Fruit fly (Drosophila melanogaster) whole organism, embryonic: ENCODE data around the gene stg.
A peak's percentile ranks its signal among the peaks of the same experiment; 100 is the strongest.

Source experiments
- Ada2b ChIP-seq: fragments of 200-800 bp; sonication (Bioruptor generic); IDR thresholded peaks from 2 replicates; pipeline ENCODE4 v1.3.6; 2022; ENCODE audit warnings: missing biosample characterization, missing genetic modification characterization
- CG10979 ChIP-seq: fragments of 200-800 bp; sonication (Bioruptor generic); optimal IDR thresholded peaks from 2 replicates; lab custom pipeline; 2018; ENCODE audit warnings: missing biosample characterization, mild to moderate bottlenecking, missing genetic modification characterization, moderate library complexity
- CG13287 ChIP-seq: fragments of 200-800 bp; sonication (Bioruptor generic); IDR thresholded peaks from 2 replicates; pipeline ENCODE4 v1.3.6; 2022; ENCODE audit warnings: missing biosample characterization, missing genetic modification characterization; ENCODE audit not compliant: partially characterized antibody
- CG1602 ChIP-seq: fragments of 200-800 bp; sonication (Bioruptor generic); optimal IDR thresholded peaks from 3 replicates; lab custom pipeline; 2016; ENCODE audit warnings: missing biosample characterization, missing genetic modification characterization
- CG16779 ChIP-seq: fragments of 200-800 bp; sonication (Bioruptor generic); IDR thresholded peaks from 2 replicates; pipeline ENCODE4 v1.3.6; 2022; ENCODE audit warnings: missing biosample characterization, missing genetic modification characterization
- CG2678 ChIP-seq: fragments of 200-800 bp; sonication (Bioruptor generic); optimal IDR thresholded peaks from 3 replicates; lab custom pipeline; 2019; ENCODE audit warnings: missing biosample characterization, mild to moderate bottlenecking, missing genetic modification characterization, moderate library complexity
- CG34224 ChIP-seq: fragments of 200-800 bp; sonication (Bioruptor generic); IDR thresholded peaks from 3 replicates; pipeline ENCODE4 v1.3.6; 2022; ENCODE audit warnings: missing biosample characterization, missing genetic modification characterization; ENCODE audit not compliant: partially characterized antibody
- CG6175 ChIP-seq: fragments of 200-800 bp; sonication (Bioruptor generic); IDR thresholded peaks from 3 replicates; pipeline ENCODE4 v1.3.6; 2022; ENCODE audit warnings: missing biosample characterization, missing genetic modification characterization
- CG6272 ChIP-seq: fragments of 200-800 bp; sonication (Bioruptor generic); IDR thresholded peaks from 2 replicates; pipeline ENCODE4 v1.3.6; 2022; ENCODE audit warnings: missing biosample characterization, missing genetic modification characterization
- CG6689 ChIP-seq: fragments of 200-800 bp; sonication (Bioruptor generic); IDR thresholded peaks from 2 replicates; pipeline ENCODE4 v1.3.6; 2022; ENCODE audit warnings: missing biosample characterization, missing genetic modification characterization
- CG6765 ChIP-seq: fragments of 200-800 bp; sonication (Bioruptor generic); optimal IDR thresholded peaks from 3 replicates; lab custom pipeline; 2017; ENCODE audit warnings: missing biosample characterization, mild to moderate bottlenecking, missing genetic modification characterization
- CG6854 ChIP-seq: fragments of 200-800 bp; sonication (Bioruptor generic); optimal IDR thresholded peaks from 3 replicates; lab custom pipeline; 2017; ENCODE audit warnings: missing biosample characterization, mild to moderate bottlenecking, missing genetic modification characterization
- CG7745 ChIP-seq: fragments of 200-800 bp; sonication (Bioruptor generic); optimal IDR thresholded peaks from 2 replicates; lab custom pipeline; 2018; ENCODE audit warnings: missing biosample characterization, mild to moderate bottlenecking, missing genetic modification characterization, moderate library complexity
- CG7928 ChIP-seq: fragments of 200-800 bp; sonication (Bioruptor generic); optimal IDR thresholded peaks from 2 replicates; lab custom pipeline; 2017; ENCODE audit warnings: missing biosample characterization, mild to moderate bottlenecking, missing genetic modification characterization
- CG8281 ChIP-seq: fragments of 200-800 bp; sonication (Bioruptor generic); optimal IDR thresholded peaks from 2 replicates; lab custom pipeline; 2018; ENCODE audit warnings: missing biosample characterization, mild to moderate bottlenecking, missing genetic modification characterization, moderate library complexity
- CG9215 ChIP-seq: fragments of 200-800 bp; sonication (Bioruptor generic); IDR thresholded peaks from 2 replicates; pipeline ENCODE4 v1.3.6; 2022; ENCODE audit warnings: missing biosample characterization, missing genetic modification characterization
- CG9609 ChIP-seq: fragments of 200-800 bp; sonication (Bioruptor generic); optimal IDR thresholded peaks from 3 replicates; lab custom pipeline; 2016; ENCODE audit warnings: missing biosample characterization, missing genetic modification characterization
- CkIIα-i1 ChIP-seq: fragments of 200-800 bp; sonication (Bioruptor generic); IDR thresholded peaks from 2 replicates; pipeline ENCODE4 v1.3.6; 2022; ENCODE audit warnings: missing biosample characterization, missing genetic modification characterization
- Dad ChIP-seq: fragments of 200-800 bp; sonication (Bioruptor generic); optimal IDR thresholded peaks from 3 replicates; lab custom pipeline; 2016; ENCODE audit warnings: missing biosample characterization, missing genetic modification characterization
- Dbx ChIP-seq: fragments of 200-800 bp; sonication (Bioruptor generic); IDR thresholded peaks from 3 replicates; pipeline ENCODE4 v1.3.6; 2022; ENCODE audit warnings: missing biosample characterization, missing genetic modification characterization
- Deaf1 ChIP-seq: fragments of 200-800 bp; optimal IDR thresholded peaks from 3 replicates; lab custom pipeline; 2019; ENCODE audit warnings: missing biosample characterization, mild to moderate bottlenecking, missing genetic modification characterization, moderate library complexity
- HLH3B ChIP-seq: fragments of 200-800 bp; sonication (Bioruptor generic); IDR thresholded peaks from 2 replicates; pipeline ENCODE4 v1.3.6; 2022; ENCODE audit warnings: missing biosample characterization, missing genetic modification characterization
- HLH4C ChIP-seq: fragments of 200-800 bp; sonication (Bioruptor generic); IDR thresholded peaks from 3 replicates; pipeline ENCODE4 v1.3.6; 2022; ENCODE audit warnings: missing biosample characterization, missing genetic modification characterization; ENCODE audit not compliant: partially characterized antibody
- Hand ChIP-seq: fragments of 200-800 bp; sonication (Bioruptor generic); optimal IDR thresholded peaks from 2 replicates; lab custom pipeline; 2017; ENCODE audit warnings: mild to moderate bottlenecking, missing biosample characterization, missing genetic modification reagents, missing genetic modification characterization
- Hr51 ChIP-seq, 2 experiments: fragments of 200-800 bp; sonication (Bioruptor generic); optimal IDR thresholded peaks; 2 replicates in 1 of 2; 3 replicates in 1 of 2; lab custom pipeline; 2016 to 2018; ENCODE audit warnings: missing biosample characterization in 2 of 2, missing genetic modification characterization in 2 of 2, mild to moderate bottlenecking in 1 of 2, moderate library complexity in 1 of 2
- Lpt ChIP-seq: fragments of >200 bp; optimal IDR thresholded peaks from 2 replicates; lab custom pipeline; 2018; ENCODE audit warnings: missing biosample characterization, missing genetic modification characterization
- MBD-R2 ChIP-seq: fragments of 200-800 bp; sonication (Bioruptor generic); IDR thresholded peaks from 2 replicates; pipeline ENCODE4 v1.3.6; 2022; ENCODE audit warnings: missing biosample characterization, missing genetic modification characterization
- Mad ChIP-seq: fragments of 200-800 bp; sonication (Bioruptor generic); optimal IDR thresholded peaks from 2 replicates; lab custom pipeline; 2016; ENCODE audit warnings: missing biosample characterization, missing genetic modification characterization
- NC2α ChIP-seq: fragments of 200-800 bp; sonication (Bioruptor generic); optimal IDR thresholded peaks from 2 replicates; lab custom pipeline; 2016; ENCODE audit warnings: missing biosample characterization, missing genetic modification characterization
- Pdp1 ChIP-seq, 2 experiments: fragments of 200-800 bp; sonication (Bioruptor generic); optimal IDR thresholded peaks; 3 replicates each; lab custom pipeline; 2016; ENCODE audit warnings: missing biosample characterization in 2 of 2, missing genetic modification characterization in 2 of 2, mild to moderate bottlenecking in 1 of 2, moderate library complexity in 1 of 2
- Sox102F ChIP-seq: fragments of 200-800 bp; sonication (Bioruptor generic); optimal IDR thresholded peaks from 2 replicates; lab custom pipeline; 2018; ENCODE audit warnings: missing biosample characterization, mild to moderate bottlenecking, missing genetic modification characterization, moderate library complexity
- Usf ChIP-seq: fragments of 200-800 bp; sonication (Bioruptor generic); optimal IDR thresholded peaks from 2 replicates; lab custom pipeline; 2017; ENCODE audit warnings: missing genotype, missing biosample characterization, missing genetic modification characterization
- Xrp1 ChIP-seq: fragments of 200-800 bp; sonication (Bioruptor generic); IDR thresholded peaks from 2 replicates; pipeline ENCODE4 v1.3.6; 2022; ENCODE audit warnings: missing biosample characterization, missing genetic modification characterization
- ara ChIP-seq: fragments of 200-800 bp; sonication (Bioruptor generic); IDR thresholded peaks from 2 replicates; pipeline ENCODE4 v1.3.6; 2022; ENCODE audit warnings: missing biosample characterization, missing genetic modification characterization
- ase ChIP-seq: fragments of 200-800 bp; sonication (Bioruptor generic); IDR thresholded peaks from 3 replicates; pipeline ENCODE4 v1.3.6; 2022; ENCODE audit warnings: missing biosample characterization, missing genetic modification characterization
- ato ChIP-seq: fragments of 200-800 bp; sonication (Bioruptor generic); IDR thresholded peaks from 2 replicates; pipeline ENCODE4 v1.3.6; 2022; ENCODE audit warnings: missing biosample characterization, missing genetic modification characterization; ENCODE audit not compliant: partially characterized antibody
- crp ChIP-seq, 2 experiments: fragments of 200-800 bp; sonication (Bioruptor generic); optimal IDR thresholded peaks; 2 replicates in 1 of 2; 3 replicates in 1 of 2; lab custom pipeline; 2017; ENCODE audit warnings: missing biosample characterization in 2 of 2, missing genetic modification characterization in 2 of 2, mild to moderate bottlenecking in 1 of 2, moderate library complexity in 1 of 2
- da ChIP-seq: fragments of 200-800 bp; sonication (Bioruptor generic); optimal IDR thresholded peaks from 2 replicates; lab custom pipeline; 2016; ENCODE audit warnings: missing biosample characterization, missing genetic modification characterization
- gem ChIP-seq: fragments of 200-800 bp; sonication (Bioruptor generic); optimal IDR thresholded peaks from 2 replicates; lab custom pipeline; 2019; ENCODE audit warnings: missing biosample characterization, mild to moderate bottlenecking, missing genetic modification characterization, moderate library complexity
- ham ChIP-seq: fragments of 200-800 bp; sonication (Bioruptor generic); IDR thresholded peaks from 2 replicates; pipeline ENCODE4 v1.3.6; 2022; ENCODE audit warnings: missing biosample characterization, missing genetic modification characterization
- hth ChIP-seq: fragments of >200 bp; optimal IDR thresholded peaks from 2 replicates; lab custom pipeline; 2017; ENCODE audit warnings: inconsistent platforms
- inv ChIP-seq: fragments of 200-800 bp; sonication (Bioruptor generic); IDR thresholded peaks from 2 replicates; pipeline ENCODE4 v1.3.6; 2022; ENCODE audit warnings: missing biosample characterization, missing genetic modification characterization; ENCODE audit not compliant: partially characterized antibody
- lbe ChIP-seq: fragments of 200-800 bp; sonication (Bioruptor generic); optimal IDR thresholded peaks from 2 replicates; lab custom pipeline; 2016; ENCODE audit warnings: missing biosample characterization, mild to moderate bottlenecking, missing genetic modification characterization
- nerfin-1 ChIP-seq: fragments of 200-800 bp; sonication (Bioruptor generic); optimal IDR thresholded peaks from 3 replicates; lab custom pipeline; 2019; ENCODE audit warnings: missing biosample characterization, mild to moderate bottlenecking, missing genetic modification characterization, moderate library complexity
- nmo ChIP-seq: fragments of 200-800 bp; sonication (Bioruptor generic); optimal IDR thresholded peaks from 2 replicates; lab custom pipeline; 2018; ENCODE audit warnings: missing biosample characterization, mild to moderate bottlenecking, missing genetic modification characterization, moderate library complexity
- pzg ChIP-seq: fragments of 200-800 bp; sonication (Bioruptor generic); optimal IDR thresholded peaks from 3 replicates; lab custom pipeline; 2018; ENCODE audit warnings: missing biosample characterization, mild to moderate bottlenecking, missing genetic modification characterization, moderate library complexity
- row ChIP-seq: fragments of 200-800 bp; sonication (Bioruptor generic); IDR thresholded peaks from 3 replicates; pipeline ENCODE4 v1.3.6; 2022; ENCODE audit warnings: missing biosample characterization, missing genetic modification characterization
- so ChIP-seq: fragments of 200-800 bp; sonication (Bioruptor generic); IDR thresholded peaks from 3 replicates; pipeline ENCODE4 v1.3.6; 2022; ENCODE audit warnings: missing biosample characterization, missing genetic modification characterization
- sqz ChIP-seq: fragments of 200-800 bp; sonication (Bioruptor generic); optimal IDR thresholded peaks from 3 replicates; lab custom pipeline; 2018; ENCODE audit warnings: missing biosample characterization, mild to moderate bottlenecking, missing genetic modification characterization
- vvl ChIP-seq: fragments of 200-800 bp; sonication (Bioruptor generic); IDR thresholded peaks from 2 replicates; pipeline ENCODE4 v1.3.6; 2022; ENCODE audit warnings: missing biosample characterization, missing genetic modification characterization
- yki ChIP-seq: fragments of >200 bp; optimal IDR thresholded peaks from 3 replicates; lab custom pipeline; 2018

stg gene

dm6 chr3R:29219948-29220347 is 35.7 kb downstream of the stg start, which contains the start of gene eEF1gamma (continued):
- peak; percentile 90 for TF ChIP-seq ara (GFP tag; lab: Robert Waterston, UW)
- peak; percentile 91 for TF ChIP-seq CG6272 (GFP tag; lab: Robert Waterston, UW)
- peak; percentile 88 for TF ChIP-seq CG10979 (tag; lab: Kevin White, UChicago)
- TF ChIP-seq so (GFP tag; lab: Robert Waterston, UW), result peak; percentile 96
- peak; percentile 85 for TF ChIP-seq lbe
- TF ChIP-seq CG13287 (GFP tag; lab: Robert Waterston, UW), result peak; percentile 92
- TF ChIP-seq HLH4C (GFP tag; lab: Robert Waterston, UW), result peak; percentile 95
- TF ChIP-seq Ada2b (GFP tag; lab: Robert Waterston, UW), result peak; percentile 92
- peak; percentile 93 for TF ChIP-seq NC2α (GFP tag; lab: Kevin White, UChicago)
- TF ChIP-seq CG9215 (GFP tag; lab: Robert Waterston, UW), result peak; percentile 76
- peak in 1 of 2 experiments; percentile 71 for TF ChIP-seq crp (GFP tag; optimal IDR thresholded peaks at IDR 0.05; lab: Kevin White, UChicago)
- peak; percentile 95 for TF ChIP-seq Dad (GFP tag; lab: Kevin White, UChicago)
- TF ChIP-seq CG6175, result peak; percentile 95
- TF ChIP-seq CG6765, result peak; percentile 98
- peak; percentile 70 for TF ChIP-seq Deaf1
- peak; percentile 80 for TF ChIP-seq Sox102F (GFP tag; lab: Kevin White, UChicago)
- TF ChIP-seq Lpt (GFP tag; lab: Kevin White, UChicago), result no peak
- TF ChIP-seq row, result peak; percentile 79
- TF ChIP-seq pzg (GFP tag; lab: Kevin White, UChicago), result peak; percentile 81
- peak; percentile 86 for TF ChIP-seq CG8281
- TF ChIP-seq CG6689, result peak; percentile 92
- TF ChIP-seq CkIIα-i1 (GFP tag; lab: Robert Waterston, UW), result peak; percentile 73; the same call in 1 of the 2 replicates
- peak; percentile 93 for TF ChIP-seq CG16779 (GFP tag; lab: Robert Waterston, UW)
- peak; percentile 91 for TF ChIP-seq HLH3B (GFP tag; lab: Robert Waterston, UW)
- TF ChIP-seq Xrp1, result peak; percentile 67
- TF ChIP-seq CG7745 (tag; lab: Kevin White, UChicago), result peak; percentile 71
- TF ChIP-seq ham, result peak; percentile 90; the same call in 1 of the 2 replicates
- TF ChIP-seq Pdp1 (GFP tag; optimal IDR thresholded peaks at IDR 0.05; lab: Kevin White, UChicago), result peak; percentile 85 to 92
- TF ChIP-seq Hand, result peak; percentile 88
- TF ChIP-seq inv, result peak; percentile 92
- TF ChIP-seq CG9609, result peak; percentile 92
- peak; percentile 96 for TF ChIP-seq Dbx (GFP tag; lab: Robert Waterston, UW)
- peak; percentile 97 for TF ChIP-seq sqz (GFP tag; lab: Kevin White, UChicago)
- TF ChIP-seq CG34224 (GFP tag; lab: Robert Waterston, UW), result peak; percentile 91
- peak; percentile 93 for TF ChIP-seq nerfin-1 (tag; lab: Kevin White, UChicago)
- peak; percentile 97 for TF ChIP-seq CG7928 (GFP tag; lab: Kevin White, UChicago)
- peak; percentile 92 for TF ChIP-seq nmo
- peak; percentile 96 for TF ChIP-seq Mad (GFP tag; lab: Kevin White, UChicago)
- no peak for TF ChIP-seq yki
- TF ChIP-seq vvl, result peak; percentile 98
- TF ChIP-seq MBD-R2 (GFP tag; lab: Robert Waterston, UW), result peak; percentile 85
- TF ChIP-seq Usf (GFP tag; lab: Kevin White, UChicago), result peak; percentile 88
- peak; percentile 84 for TF ChIP-seq gem (tag; lab: Kevin White, UChicago)
- TF ChIP-seq ato (GFP tag; lab: Robert Waterston, UW), result peak; percentile 89
- TF ChIP-seq CG1602 (GFP tag; lab: Kevin White, UChicago), result peak; percentile 75
- TF ChIP-seq ase (GFP tag; lab: Robert Waterston, UW), result peak; percentile 93
- TF ChIP-seq da (GFP tag; lab: Kevin White, UChicago), result peak; percentile 91
- TF ChIP-seq CG6854, result peak; percentile 95
- TF ChIP-seq CG2678 (tag; lab: Kevin White, UChicago), result peak; percentile 89
- TF ChIP-seq hth (lab: Kevin White, UChicago), result no peak
- TF ChIP-seq Hr51 (GFP tag; optimal IDR thresholded peaks at IDR 0.05; lab: Kevin White, UChicago), result peak; percentile 90 to 95
